Worm (Caenorhabditis elegans) whole organism, L4 larva: Measurements from ENCODE around the gene fbxa-81.

ENCODE experiments used
- F10B5.3 ChIP-seq: sonication (generic microtip); optimal IDR thresholded peaks from 2 replicates; lab custom pipeline; 2016; ENCODE audit warnings: mild to moderate bottlenecking, missing genetic modification characterization, missing compliant biosample characterization
- F26F4.8 ChIP-seq: fragments of 200-800 bp; sonication (Bioruptor generic); conservative IDR thresholded peaks from 2 replicates; pipeline ENCODE4 v1.3.6; 2022; ENCODE audit warnings: missing genetic modification characterization, missing compliant biosample characterization
- F37D6.2 ChIP-seq: sonication (generic microtip); optimal IDR thresholded peaks from 2 replicates; lab custom pipeline; 2016; ENCODE audit warnings: mild to moderate bottlenecking, missing genetic modification characterization, missing compliant biosample characterization
- F49E8.2 ChIP-seq: sonication (generic microtip); optimal IDR thresholded peaks from 2 replicates; lab custom pipeline; 2016; ENCODE audit warnings: missing compliant biosample characterization, mild to moderate bottlenecking, missing genetic modification characterization, borderline replicate concordance
- R02D3.7 ChIP-seq: fragments of 150-350 bp; sonication (generic microtip); optimal IDR thresholded peaks from 3 replicates; lab custom pipeline; 2014; ENCODE audit warnings: missing biosample characterization, missing genetic modification characterization
- Y105C5A.15 ChIP-seq: fragments of 200-800 bp; sonication (Bioruptor generic); IDR thresholded peaks from 2 replicates; pipeline ENCODE4 v1.3.6; 2022; ENCODE audit warnings: missing genetic modification characterization, missing compliant biosample characterization
- Y75B8A.6 ChIP-seq: fragments of 200-800 bp; sonication (Bioruptor generic); IDR thresholded peaks from 2 replicates; pipeline ENCODE4 v1.3.6; 2022; ENCODE audit warnings: missing genetic modification reagents, missing genetic modification characterization, missing compliant biosample characterization
- ZK337.2 ChIP-seq: fragments of 200-800 bp; sonication (Bioruptor generic); IDR thresholded peaks from 2 replicates; pipeline ENCODE4 v1.3.6; 2022; ENCODE audit warnings: missing genetic modification reagents, missing genetic modification characterization, missing compliant biosample characterization
- ama-1 ChIP-seq: fragments of 150-350 bp; optimal IDR thresholded peaks from 2 replicates; lab custom pipeline; 2014; ENCODE audit warnings: inconsistent platforms, mixed read lengths
- attf-4 ChIP-seq: sonication (generic microtip); optimal IDR thresholded peaks from 3 replicates; lab custom pipeline; 2017; ENCODE audit warnings: missing biosample characterization, missing genetic modification characterization
- ceh-20 ChIP-seq: fragments of 200-800 bp; sonication (Bioruptor generic); IDR thresholded peaks from 2 replicates; pipeline ENCODE4 v1.3.6; 2022; ENCODE audit warnings: missing genetic modification reagents, missing genetic modification characterization, missing compliant biosample characterization
- ceh-44 ChIP-seq: fragments of 200-800 bp; sonication (Bioruptor generic); IDR thresholded peaks from 2 replicates; pipeline ENCODE4 v1.3.6; 2022; ENCODE audit warnings: missing genetic modification reagents, missing genetic modification characterization, missing compliant biosample characterization
- ceh-62 ChIP-seq: sonication (generic microtip); optimal IDR thresholded peaks from 2 replicates; lab custom pipeline; 2017; ENCODE audit warnings: missing biosample characterization, missing genetic modification characterization
- cey-2 ChIP-seq: sonication (generic microtip); optimal IDR thresholded peaks from 3 replicates; lab custom pipeline; 2017; ENCODE audit warnings: missing genetic modification characterization, mild to moderate bottlenecking, missing compliant biosample characterization, antibody characterized with exemption, borderline replicate concordance; ENCODE audit not compliant: insufficient read depth
- ctbp-1 ChIP-seq: fragments of 200-800 bp; sonication (Bioruptor generic); IDR thresholded peaks from 2 replicates; pipeline ENCODE4 v1.3.6; 2022; ENCODE audit warnings: missing genetic modification reagents, missing genetic modification characterization, missing compliant biosample characterization
- daf-12 ChIP-seq: fragments of 150-350 bp; optimal IDR thresholded peaks from 2 replicates; lab custom pipeline; 2014; ENCODE audit warnings: missing biosample characterization, missing genetic modification reagents, missing genetic modification characterization
- daf-19 ChIP-seq: fragments of 200-800 bp; sonication (Bioruptor generic); conservative IDR thresholded peaks from 2 replicates; pipeline ENCODE4 v1.3.6; 2022; ENCODE audit warnings: missing genetic modification characterization, missing compliant biosample characterization
- daf-8 ChIP-seq: fragments of 200-800 bp; sonication (Bioruptor generic); IDR thresholded peaks from 2 replicates; pipeline ENCODE4 v1.3.6; 2022; ENCODE audit warnings: missing genetic modification characterization, missing compliant biosample characterization
- dmd-8 ChIP-seq: fragments of 200-800 bp; sonication (Bioruptor generic); IDR thresholded peaks from 2 replicates; pipeline ENCODE4 v1.3.6; 2022; ENCODE audit warnings: missing genetic modification characterization, missing compliant biosample characterization
- dmd-9 ChIP-seq: fragments of 200-800 bp; sonication (Bioruptor generic); IDR thresholded peaks from 2 replicates; pipeline ENCODE4 v1.3.6; 2022; ENCODE audit warnings: missing genetic modification reagents, missing genetic modification characterization, missing compliant biosample characterization
- fkh-10 ChIP-seq: fragments of 150-350 bp; optimal IDR thresholded peaks from 2 replicates; lab custom pipeline; 2014; ENCODE audit warnings: missing biosample characterization, missing genetic modification reagents, missing genetic modification characterization
- fos-1 ChIP-seq: fragments of 150-350 bp; optimal IDR thresholded peaks from 2 replicates; lab custom pipeline; 2014; ENCODE audit warnings: missing biosample characterization, missing genetic modification characterization
- gei-8 ChIP-seq: fragments of 200-800 bp; sonication (Bioruptor generic); optimal IDR thresholded peaks from 2 replicates; lab custom pipeline; 2018; ENCODE audit warnings: mild to moderate bottlenecking, missing genetic modification characterization, missing compliant biosample characterization
- hif-1 ChIP-seq, 2 experiments: sonication (generic microtip); optimal IDR thresholded peaks; 2 replicates each; lab custom pipeline; 2016 to 2017; ENCODE audit warnings: missing compliant biosample characterization in 2 of 2, missing genetic modification characterization in 2 of 2, missing genetic modification reagents in 2 of 2, missing genotype in 2 of 2, mild to moderate bottlenecking in 1 of 2
- jun-1 ChIP-seq: fragments of 150-350 bp; optimal IDR thresholded peaks from 2 replicates; lab custom pipeline; 2014; ENCODE audit warnings: missing biosample characterization, missing genetic modification reagents, missing genetic modification characterization
- lin-13 ChIP-seq: fragments of 150-350 bp; optimal IDR thresholded peaks from 2 replicates; lab custom pipeline; 2014; ENCODE audit warnings: missing biosample characterization, missing genetic modification reagents, missing genetic modification characterization
- lin-29 ChIP-seq: fragments of 200-800 bp; sonication (Bioruptor generic); IDR thresholded peaks from 2 replicates; pipeline ENCODE4 v1.3.6; 2022; ENCODE audit warnings: missing genetic modification reagents, missing genetic modification characterization, missing compliant biosample characterization
- lin-39 ChIP-seq: fragments of 150-350 bp; optimal IDR thresholded peaks from 2 replicates; lab custom pipeline; 2014; ENCODE audit warnings: missing biosample characterization, missing genetic modification reagents, missing genetic modification characterization
- lir-3 ChIP-seq: sonication (generic microtip); optimal IDR thresholded peaks from 2 replicates; lab custom pipeline; 2016; ENCODE audit warnings: mild to moderate bottlenecking, missing genetic modification characterization, missing compliant biosample characterization
- lsy-2 ChIP-seq, 2 experiments: fragments of 150-350 bp in 1 of 2; sonication (generic microtip) in 1 of 2; optimal IDR thresholded peaks; 2 replicates each; lab custom pipeline; 2014 to 2017; ENCODE audit warnings: missing biosample characterization in 2 of 2, missing genetic modification characterization in 2 of 2
- madf-5 ChIP-seq, 2 experiments: fragments of 200-800 bp; sonication (Bioruptor generic); IDR thresholded peaks; 2 replicates each; pipeline ENCODE4 v1.3.6; 2022; ENCODE audit warnings: missing compliant biosample characterization in 2 of 2, missing genetic modification characterization in 2 of 2
- madf-9 ChIP-seq: fragments of 200-800 bp; sonication (Bioruptor generic); conservative IDR thresholded peaks from 2 replicates; pipeline ENCODE4 v1.3.6; 2022; ENCODE audit warnings: missing genetic modification reagents, missing genetic modification characterization, missing compliant biosample characterization
- mdl-1 ChIP-seq, 2 experiments: fragments of 150-350 bp in 1 of 2; sonication (generic microtip) in 1 of 2; optimal IDR thresholded peaks; 2 replicates each; lab custom pipeline; 2014 to 2017; ENCODE audit warnings: missing biosample characterization in 2 of 2, missing genetic modification characterization in 2 of 2
- mdt-29 ChIP-seq: fragments of 200-800 bp; sonication (Bioruptor generic); IDR thresholded peaks from 2 replicates; pipeline ENCODE4 v1.3.6; 2022; ENCODE audit warnings: missing genetic modification reagents, missing genetic modification characterization, missing compliant biosample characterization
- nhr-10 ChIP-seq: fragments of 150-350 bp; optimal IDR thresholded peaks from 2 replicates; lab custom pipeline; 2014; ENCODE audit warnings: missing biosample characterization, missing genetic modification characterization
- nhr-102 ChIP-seq: sonication (generic microtip); optimal IDR thresholded peaks from 2 replicates; lab custom pipeline; 2016; ENCODE audit warnings: mild to moderate bottlenecking, missing genetic modification characterization, moderate library complexity, missing compliant biosample characterization
- nhr-42 ChIP-seq: fragments of 200-800 bp; sonication (Bioruptor generic); IDR thresholded peaks from 2 replicates; pipeline ENCODE4 v1.3.6; 2022; ENCODE audit warnings: missing genetic modification characterization, missing compliant biosample characterization
- nhr-77 ChIP-seq: fragments of 150-350 bp; optimal IDR thresholded peaks from 2 replicates; lab custom pipeline; 2014; ENCODE audit warnings: missing biosample characterization, missing genetic modification characterization
- pha-4 ChIP-seq, 2 experiments: fragments of 150-350 bp in 1 of 2; fragments of 200-800 bp in 1 of 2; sonication (Bioruptor generic) in 1 of 2; IDR thresholded peaks in 1 of 2; optimal IDR thresholded peaks in 1 of 2; 2 replicates each; pipeline versions ENCODE4 v1.3.6 to Lab custom; 2014 to 2022; ENCODE audit warnings: missing genetic modification characterization in 2 of 2, missing genetic modification reagents in 2 of 2, missing biosample characterization in 1 of 2, missing compliant biosample characterization in 1 of 2
- php-3 ChIP-seq: fragments of 200-800 bp; sonication (Bioruptor generic); IDR thresholded peaks from 2 replicates; pipeline ENCODE4 v1.3.6; 2022; ENCODE audit warnings: missing genetic modification reagents, missing genetic modification characterization, missing compliant biosample characterization
- pqm-1 ChIP-seq: sonication (generic microtip); optimal IDR thresholded peaks from 2 replicates; lab custom pipeline; 2017; ENCODE audit warnings: missing biosample characterization, missing genetic modification characterization
- rbr-2 ChIP-seq: sonication (generic microtip); optimal IDR thresholded peaks from 2 replicates; lab custom pipeline; 2016; ENCODE audit warnings: missing genotype, missing genetic modification characterization, missing compliant biosample characterization
- set-16 ChIP-seq: fragments of 200-800 bp; sonication (Bioruptor generic); IDR thresholded peaks from 2 replicates; pipeline ENCODE4 v1.3.6; 2022; ENCODE audit warnings: missing genetic modification reagents, missing genetic modification characterization, missing compliant biosample characterization
- skn-1 ChIP-seq: fragments of 150-350 bp; optimal IDR thresholded peaks from 2 replicates; lab custom pipeline; 2014; ENCODE audit warnings: missing biosample characterization, missing genetic modification characterization
- snpc-1.2 ChIP-seq: fragments of 200-800 bp; sonication (Bioruptor generic); IDR thresholded peaks from 2 replicates; pipeline ENCODE4 v1.3.6; 2022; ENCODE audit warnings: missing genetic modification reagents, missing genetic modification characterization, missing compliant biosample characterization
- snpc-4 ChIP-seq: fragments of 150-350 bp; optimal IDR thresholded peaks from 2 replicates; lab custom pipeline; 2014; ENCODE audit warnings: missing biosample characterization, missing genetic modification characterization
- spr-1 ChIP-seq: sonication (generic microtip); optimal IDR thresholded peaks from 2 replicates; lab custom pipeline; 2016; ENCODE audit warnings: mild to moderate bottlenecking, missing genetic modification characterization, missing compliant biosample characterization
- unc-130 ChIP-seq: sonication (generic microtip); optimal IDR thresholded peaks from 2 replicates; lab custom pipeline; 2016; ENCODE audit warnings: missing genetic modification reagents, missing genetic modification characterization, missing compliant biosample characterization
- vab-7 ChIP-seq: fragments of 200-800 bp; sonication (Bioruptor generic); IDR thresholded peaks from 2 replicates; pipeline ENCODE4 v1.3.6; 2022; ENCODE audit warnings: missing genetic modification reagents, missing genetic modification characterization, missing compliant biosample characterization
- zfp-3 ChIP-seq: fragments of 200-800 bp; sonication (Bioruptor generic); conservative IDR thresholded peaks from 2 replicates; pipeline ENCODE4 v1.3.6; 2022; ENCODE audit warnings: missing genetic modification reagents, missing genetic modification characterization, missing compliant biosample characterization
- zip-2 ChIP-seq: fragments of 150-350 bp; optimal IDR thresholded peaks from 2 replicates; lab custom pipeline; 2014; ENCODE audit warnings: missing biosample characterization, missing genetic modification characterization
- ztf-11 ChIP-seq: fragments of 150-350 bp; optimal IDR thresholded peaks from 2 replicates; lab custom pipeline; 2014; ENCODE audit warnings: missing biosample characterization, missing genetic modification characterization

Gene fbxa-81

DNA sequence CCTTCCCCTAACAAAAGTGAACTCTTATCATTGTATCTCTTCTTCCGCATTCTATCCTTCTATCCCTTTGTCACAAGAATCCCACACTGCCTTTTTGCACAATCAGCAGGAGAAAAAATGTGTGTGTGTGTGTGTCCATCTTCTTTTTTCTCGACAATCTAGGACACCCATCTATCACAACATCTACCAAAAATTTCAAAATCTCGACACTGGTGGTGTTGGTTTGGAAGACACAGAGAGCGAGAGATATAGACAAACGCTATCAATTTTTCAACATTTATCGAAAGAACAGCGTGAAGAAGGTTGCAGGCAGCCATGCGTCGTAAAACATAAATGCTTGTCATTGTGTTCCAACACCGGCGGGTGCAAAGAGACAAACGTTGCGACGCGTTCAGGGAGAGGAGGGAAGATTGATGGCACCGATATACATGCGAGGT lies 33.1 kb downstream of the fbxa-81 start (continued):
- TF ChIP-seq lin-29 (GFP tag; lab: Robert Waterston, UW) (no peak), lin-39 (no peak), attf-4 (tag; lab: Kevin White, UChicago) (no peak), Y105C5A.15 (GFP tag; lab: Robert Waterston, UW) (no peak), snpc-1.2 (no peak), mdl-1 (tag; optimal IDR thresholded peaks at IDR 0.05; lab: Kevin White, UChicago) (peak in 1 of 2 experiments; percentile 61), daf-19 (GFP tag; lab: Robert Waterston, UW) (no peak), dmd-9 (GFP tag; lab: Robert Waterston, UW) (no peak), daf-12 (tag; lab: Kevin White, UChicago) (no peak), F26F4.8 (GFP tag; lab: Robert Waterston, UW) (no peak), fkh-10 (GFP tag; lab: Kevin White, UChicago) (no peak), lin-13 (GFP tag; lab: Kevin White, UChicago) (no peak), hif-1 (tag; optimal IDR thresholded peaks at IDR 0.05; lab: Kevin White, UChicago) (peak in 1 of 2 experiments; percentile 7), fos-1 (tag; lab: Kevin White, UChicago) (no peak), pha-4 (GFP tag; IDR thresholded peaks at IDR 0.05; lab: Robert Waterston, UW) (no peak), pha-4 (tag; optimal IDR thresholded peaks at IDR 0.05; lab: Kevin White, UChicago) (no peak), lir-3 (tag; lab: Kevin White, UChicago) (no peak), unc-130 (no peak), zfp-3 (no peak), daf-8 (GFP tag; lab: Robert Waterston, UW) (no peak), ztf-11 (no peak), rbr-2 (tag; lab: Kevin White, UChicago) (no peak), spr-1 (tag; lab: Kevin White, UChicago) (no peak), ama-1 (lab: Kevin White, UChicago) (no peak), Y75B8A.6 (no peak), set-16 (GFP tag; lab: Robert Waterston, UW) (no peak), ctbp-1 (GFP tag; lab: Robert Waterston, UW) (no peak), R02D3.7 (tag; lab: Kevin White, UChicago) (no peak), ZK337.2 (GFP tag; lab: Robert Waterston, UW) (no peak), gei-8 (GFP tag; lab: Kevin White, UChicago) (no peak), nhr-77 (tag; lab: Kevin White, UChicago) (peak; percentile 17), ceh-20 (GFP tag; lab: Robert Waterston, UW) (no peak; the same call in 1 of the 2 replicates), ceh-44 (GFP tag; lab: Robert Waterston, UW) (no peak), F10B5.3 (tag; lab: Kevin White, UChicago) (no peak), nhr-10 (tag; lab: Kevin White, UChicago) (no peak), php-3 (no peak), mdt-29 (no peak), F49E8.2 (tag; lab: Kevin White, UChicago) (no peak), pqm-1 (tag; lab: Kevin White, UChicago) (no peak), ceh-62 (tag; lab: Kevin White, UChicago) (no peak), lsy-2 (tag; optimal IDR thresholded peaks at IDR 0.05; lab: Kevin White, UChicago) (peak in 1 of 2 experiments; percentile 43), F37D6.2 (no peak), vab-7 (GFP tag; lab: Robert Waterston, UW) (no peak), nhr-42 (no peak), madf-5 (GFP tag; IDR thresholded peaks at IDR 0.05; lab: Robert Waterston, UW) (no peak), zip-2 (tag; lab: Kevin White, UChicago) (no peak), nhr-102 (tag; lab: Kevin White, UChicago) (no peak), jun-1 (tag; lab: Kevin White, UChicago) (no peak), snpc-4 (tag; lab: Kevin White, UChicago) (no peak), cey-2 (tag; lab: Kevin White, UChicago) (no peak), dmd-8 (GFP tag; lab: Robert Waterston, UW) (no peak), skn-1 (tag; lab: Kevin White, UChicago) (no peak), madf-9 (GFP tag; lab: Robert Waterston, UW) (no peak)
